Worm (Caenorhabditis elegans): ENCODE measurements around the gene C18H9.6.
A peak's percentile ranks its signal among the peaks of the same experiment; 100 is the strongest.

DNA sequence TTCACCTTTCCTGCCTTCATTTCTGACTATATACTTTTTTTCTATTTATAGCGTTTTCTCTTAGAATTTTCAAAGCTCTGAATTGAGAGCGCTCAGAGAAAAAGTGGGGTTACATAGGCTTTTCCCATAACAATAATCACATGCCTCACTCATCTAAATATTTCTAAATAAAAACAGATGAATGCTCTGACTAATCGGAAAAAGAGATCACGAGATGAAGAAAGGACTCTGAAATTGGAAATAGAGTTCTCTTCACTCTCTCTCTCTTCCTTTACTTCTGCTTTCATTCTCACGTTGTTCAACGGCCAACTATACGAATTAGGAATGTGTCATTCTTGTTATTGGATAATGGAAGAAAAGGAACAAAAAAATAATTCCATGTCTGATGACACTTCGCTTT lies 12.3 kb downstream of the C18H9.6 start:
- no peak for TF ChIP-seq snu-23 (GFP tag; optimal IDR thresholded peaks at IDR 0.05)
- TF ChIP-seq tlp-1 (tag; optimal IDR thresholded peaks at IDR 0.05): no peak
- TF ChIP-seq unc-98 (GFP tag; IDR thresholded peaks at IDR 0.05): no peak
- no peak for TF ChIP-seq nhr-77 (tag; optimal IDR thresholded peaks at IDR 0.05)
- TF ChIP-seq sox-4 (tag; optimal IDR thresholded peaks at IDR 0.05): peak; percentile 61
- TF ChIP-seq elt-3 (tag; optimal IDR thresholded peaks at IDR 0.05): no peak
- TF ChIP-seq nhr-28 (tag; optimal IDR thresholded peaks at IDR 0.05): no peak
- no peak for TF ChIP-seq ztf-4 (tag; optimal IDR thresholded peaks at IDR 0.05)
- TF ChIP-seq F16B12.6 (tag; optimal IDR thresholded peaks at IDR 0.05): no peak
- TF ChIP-seq efl-1 (optimal IDR thresholded peaks at IDR 0.05): no peak
- peak in 1 of 2 experiments; percentile 19 for TF ChIP-seq efl-1 (GFP tag; optimal IDR thresholded peaks at IDR 0.05 in 1 of 2)
- TF ChIP-seq lir-3 (tag; optimal IDR thresholded peaks at IDR 0.05; ENCODE audit: poor library complexity): no peak

Measured in whole organism, L1 larva.